Worm (Caenorhabditis elegans) whole organism, young adult: Measurements from ENCODE around the gene rpl-36.A.
A peak's percentile ranks its signal among the peaks of the same experiment; 100 is the strongest.

ENCODE experiments used
- B0035.1 ChIP-seq: sonication (generic microtip); optimal IDR thresholded peaks from 2 replicates; lab custom pipeline; 2016; ENCODE audit warnings: missing genetic modification characterization, mild to moderate bottlenecking, missing compliant biosample characterization, missing genotype, missing genetic modification reagents
- C17E4.6 ChIP-seq: fragments of 200-800 bp; sonication (Bioruptor generic); IDR thresholded peaks from 2 replicates; pipeline ENCODE4 v1.3.6; 2022; ENCODE audit warnings: missing genetic modification reagents, missing genetic modification characterization, missing compliant biosample characterization
- F10E7.11 ChIP-seq: sonication (generic microtip); optimal IDR thresholded peaks from 2 replicates; lab custom pipeline; 2017; ENCODE audit warnings: mild to moderate bottlenecking, missing genetic modification characterization, moderate library complexity, missing compliant biosample characterization
- F55B11.4 ChIP-seq: sonication (generic microtip); optimal IDR thresholded peaks from 2 replicates; lab custom pipeline; 2016; ENCODE audit warnings: missing compliant biosample characterization, missing genetic modification characterization, borderline replicate concordance; ENCODE audit not compliant: insufficient read depth
- K11D2.4 ChIP-seq: fragments of 200-800 bp; sonication (Bioruptor generic); IDR thresholded peaks from 2 replicates; pipeline ENCODE4 v1.3.6; 2022; ENCODE audit warnings: missing genetic modification reagents, missing genetic modification characterization, missing compliant biosample characterization
- Y79H2A.3 ChIP-seq: fragments of 200-800 bp; sonication (Bioruptor generic); conservative IDR thresholded peaks from 2 replicates; pipeline ENCODE4 v1.3.6; 2022; ENCODE audit warnings: missing genetic modification reagents, missing genetic modification characterization, missing compliant biosample characterization
- ama-1 ChIP-seq, 3 experiments: fragments of 150-350 bp in 1 of 3; sonication (generic microtip) in 2 of 3; optimal IDR thresholded peaks; 2 replicates each; lab custom pipeline; 2014 to 2018; ENCODE audit warnings: missing biosample characterization in 2 of 3, missing genetic modification characterization in 2 of 3, missing genetic modification reagents in 2 of 3
- bed-2 ChIP-seq: fragments of 200-800 bp; sonication (Bioruptor generic); IDR thresholded peaks from 2 replicates; pipeline ENCODE4 v1.3.6; 2022; ENCODE audit warnings: missing genetic modification reagents, missing genetic modification characterization, missing compliant biosample characterization
- ceh-100 ChIP-seq: fragments of 200-800 bp; sonication (Bioruptor generic); IDR thresholded peaks from 2 replicates; pipeline ENCODE4 v1.3.6; 2022; ENCODE audit warnings: missing genetic modification reagents, missing genetic modification characterization, missing compliant biosample characterization
- ceh-27 ChIP-seq: fragments of 200-800 bp; sonication (Bioruptor generic); optimal IDR thresholded peaks from 2 replicates; lab custom pipeline; 2018; ENCODE audit warnings: mild to moderate bottlenecking, missing genetic modification characterization, moderate library complexity, missing compliant biosample characterization
- ceh-58 ChIP-seq: fragments of 200-800 bp; sonication (Bioruptor generic); IDR thresholded peaks from 2 replicates; pipeline ENCODE4 v1.3.6; 2022; ENCODE audit warnings: missing genetic modification characterization, missing compliant biosample characterization
- dpff-1 ChIP-seq: sonication (generic microtip); optimal IDR thresholded peaks from 2 replicates; lab custom pipeline; 2017; ENCODE audit warnings: mild to moderate bottlenecking, missing genetic modification characterization, missing compliant biosample characterization
- dpl-1 ChIP-seq: fragments of 150-350 bp; optimal IDR thresholded peaks from 2 replicates; lab custom pipeline; 2014; ENCODE audit warnings: missing biosample characterization, missing genetic modification reagents, missing genetic modification characterization
- efl-1 ChIP-seq: fragments of 150-350 bp; optimal IDR thresholded peaks from 2 replicates; lab custom pipeline; 2014; ENCODE audit warnings: missing biosample characterization, missing genetic modification reagents, missing genetic modification characterization
- egl-18 ChIP-seq: fragments of 200-800 bp; sonication (Bioruptor generic); IDR thresholded peaks from 2 replicates; pipeline ENCODE4 v1.3.6; 2022; ENCODE audit warnings: missing genetic modification reagents, missing genetic modification characterization, missing compliant biosample characterization
- egrh-3 ChIP-seq: fragments of 200-800 bp; sonication (Bioruptor generic); IDR thresholded peaks from 2 replicates; pipeline ENCODE4 v1.3.6; 2022; ENCODE audit warnings: missing genetic modification reagents, missing genetic modification characterization, missing compliant biosample characterization
- ekl-4 ChIP-seq: fragments of 200-800 bp; sonication (Bioruptor generic); IDR thresholded peaks from 2 replicates; pipeline ENCODE4 v1.3.6; 2022; ENCODE audit warnings: missing genetic modification reagents, missing genetic modification characterization, missing compliant biosample characterization
- fkh-3 ChIP-seq: sonication (generic microtip); optimal IDR thresholded peaks from 2 replicates; lab custom pipeline; 2016; ENCODE audit warnings: mild to moderate bottlenecking, missing genetic modification characterization, missing compliant biosample characterization
- gei-17 ChIP-seq: fragments of 200-800 bp; sonication (Bioruptor generic); optimal IDR thresholded peaks from 2 replicates; lab custom pipeline; 2018; ENCODE audit warnings: mild to moderate bottlenecking, missing genetic modification characterization, missing compliant biosample characterization
- hmg-20 ChIP-seq: fragments of 200-800 bp; sonication (Bioruptor generic); IDR thresholded peaks from 2 replicates; pipeline ENCODE4 v1.3.6; 2022; ENCODE audit warnings: missing genetic modification reagents, missing genetic modification characterization, missing compliant biosample characterization
- hrde-1 ChIP-seq: sonication (generic microtip); optimal IDR thresholded peaks from 2 replicates; lab custom pipeline; 2016; ENCODE audit warnings: missing genetic modification characterization, mild to moderate bottlenecking, missing compliant biosample characterization, moderate library complexity, missing genotype, missing genetic modification reagents, borderline replicate concordance
- lag-1 ChIP-seq: fragments of 200-800 bp; sonication (Bioruptor generic); IDR thresholded peaks from 2 replicates; pipeline ENCODE4 v1.3.6; 2022; ENCODE audit warnings: missing genetic modification reagents, missing genetic modification characterization, missing compliant biosample characterization
- let-526 ChIP-seq: fragments of 200-800 bp; sonication (Bioruptor generic); IDR thresholded peaks from 2 replicates; pipeline ENCODE4 v1.3.6; 2022; ENCODE audit warnings: missing genetic modification reagents, missing genetic modification characterization, missing compliant biosample characterization
- let-607 ChIP-seq, 2 experiments: fragments of 200-800 bp in 1 of 2; sonication (Bioruptor generic) in 1 of 2; sonication (generic microtip) in 1 of 2; optimal IDR thresholded peaks; 2 replicates each; lab custom pipeline; 2016 to 2018; ENCODE audit warnings: mild to moderate bottlenecking in 2 of 2, missing compliant biosample characterization in 2 of 2, missing genetic modification characterization in 2 of 2, moderate library complexity in 2 of 2, missing genotype in 1 of 2
- lin-35 ChIP-seq, 3 experiments: fragments of 150-350 bp in 2 of 3; sonication (generic microtip) in 1 of 3; optimal IDR thresholded peaks; 2 replicates each; lab custom pipeline; 2014 to 2018; ENCODE audit warnings: missing biosample characterization in 3 of 3, missing genetic modification characterization in 3 of 3, missing genetic modification reagents in 3 of 3
- lin-40 ChIP-seq: sonication (generic microtip); optimal IDR thresholded peaks from 2 replicates; lab custom pipeline; 2016; ENCODE audit warnings: missing genetic modification characterization, mild to moderate bottlenecking, missing compliant biosample characterization, missing genotype, missing genetic modification reagents
- lin-54 ChIP-seq: fragments of 200-800 bp; sonication (Bioruptor generic); optimal IDR thresholded peaks from 2 replicates; lab custom pipeline; 2018; ENCODE audit warnings: mild to moderate bottlenecking, missing genetic modification characterization, missing compliant biosample characterization
- lsl-1 ChIP-seq: fragments of 200-800 bp; sonication (Bioruptor generic); optimal IDR thresholded peaks from 2 replicates; lab custom pipeline; 2018; ENCODE audit warnings: mild to moderate bottlenecking, missing genetic modification characterization, moderate library complexity, missing compliant biosample characterization
- madf-6 ChIP-seq: fragments of 200-800 bp; sonication (Bioruptor generic); IDR thresholded peaks from 2 replicates; pipeline ENCODE4 v1.3.6; 2022; ENCODE audit warnings: missing genetic modification reagents, missing genetic modification characterization, missing compliant biosample characterization
- madf-8 ChIP-seq: fragments of 200-800 bp; sonication (Bioruptor generic); conservative IDR thresholded peaks from 2 replicates; pipeline ENCODE4 v1.3.6; 2022; ENCODE audit warnings: missing genetic modification reagents, missing genetic modification characterization, missing compliant biosample characterization
- mcd-1 ChIP-seq: fragments of 200-800 bp; sonication (Bioruptor generic); IDR thresholded peaks from 2 replicates; pipeline ENCODE4 v1.3.6; 2022; ENCODE audit warnings: missing genetic modification reagents, missing genetic modification characterization, missing compliant biosample characterization
- mxl-1 ChIP-seq: sonication (generic microtip); optimal IDR thresholded peaks from 2 replicates; lab custom pipeline; 2016; ENCODE audit warnings: missing genetic modification characterization, missing compliant biosample characterization
- nfyb-1 ChIP-seq: fragments of 200-800 bp; sonication (Bioruptor generic); IDR thresholded peaks from 2 replicates; pipeline ENCODE4 v1.3.6; 2022; ENCODE audit warnings: missing genetic modification reagents, missing genetic modification characterization, missing compliant biosample characterization
- tbx-9 ChIP-seq: sonication (generic microtip); optimal IDR thresholded peaks from 2 replicates; lab custom pipeline; 2016; ENCODE audit warnings: borderline replicate concordance, missing genetic modification characterization, inconsistent platforms, missing compliant biosample characterization
- tlf-1 ChIP-seq: fragments of 200-800 bp; sonication (Bioruptor generic); optimal IDR thresholded peaks from 2 replicates; lab custom pipeline; 2018; ENCODE audit warnings: mild to moderate bottlenecking, missing genetic modification characterization, missing compliant biosample characterization
- unc-62 ChIP-seq: fragments of 150-350 bp; optimal IDR thresholded peaks from 2 replicates; lab custom pipeline; 2014; ENCODE audit warnings: missing biosample characterization, missing genetic modification reagents, missing genetic modification characterization
- zfh-2 ChIP-seq: fragments of 200-800 bp; sonication (Bioruptor generic); conservative IDR thresholded peaks from 2 replicates; pipeline ENCODE4 v1.3.6; 2022; ENCODE audit warnings: missing genetic modification reagents, missing genetic modification characterization, missing compliant biosample characterization
- zim-3 ChIP-seq: sonication (generic microtip); optimal IDR thresholded peaks from 2 replicates; lab custom pipeline; 2017; ENCODE audit warnings: mild to moderate bottlenecking, missing genetic modification characterization, moderate library complexity, missing compliant biosample characterization
- ztf-18 ChIP-seq: sonication (generic microtip); optimal IDR thresholded peaks from 2 replicates; lab custom pipeline; 2016; ENCODE audit warnings: missing genotype, mild to moderate bottlenecking, missing genetic modification characterization, missing compliant biosample characterization

rpl-36.A gene

DNA sequence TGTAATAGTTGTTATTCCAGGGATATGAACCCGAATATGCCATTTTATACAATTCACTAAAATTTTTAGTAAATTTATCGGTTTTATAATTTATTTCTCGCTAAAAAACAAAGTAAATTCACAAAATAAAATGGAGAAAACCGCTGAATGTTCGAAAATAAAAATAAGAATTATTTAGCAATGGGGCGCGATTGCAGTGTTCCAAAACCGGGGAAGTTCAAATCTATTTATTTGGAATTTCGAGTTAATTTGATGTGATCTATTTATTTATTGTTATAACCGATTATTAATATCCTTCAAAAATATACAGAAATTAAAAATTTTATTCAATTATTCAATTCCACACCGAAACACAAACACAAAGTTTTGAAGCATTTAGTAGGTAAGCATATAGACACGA lies 35.5 kb upstream of the rpl-36.A start, which contains the start of gene F40F8.11:
Gene F40F8.11, minus strand, starts transcription at position 49 of the 400 bp plus-strand sequence.
- TF ChIP-seq mcd-1 (GFP tag; lab: Robert Waterston, UW) (peak; percentile 82), mxl-1 (tag; lab: Kevin White, UChicago) (no peak), nfyb-1 (GFP tag; lab: Robert Waterston, UW) (no peak), lin-35 (GFP tag; optimal IDR thresholded peaks at IDR 0.05; lab: Kevin White, UChicago) (peak in 1 of 3 experiments; percentile 59), gei-17 (GFP tag; lab: Kevin White, UChicago) (no peak), hrde-1 (tag; lab: Kevin White, UChicago) (no peak), tbx-9 (no peak), egrh-3 (GFP tag; lab: Robert Waterston, UW) (no peak), lin-40 (tag; lab: Kevin White, UChicago) (no peak), fkh-3 (no peak), ekl-4 (no peak), bed-2 (no peak), efl-1 (peak; percentile 65), ceh-100 (GFP tag; lab: Robert Waterston, UW) (no peak), dpl-1 (GFP tag; lab: Kevin White, UChicago) (no peak), zfh-2 (GFP tag; lab: Robert Waterston, UW) (no peak), C17E4.6 (GFP tag; lab: Robert Waterston, UW) (no peak), lin-54 (GFP tag; lab: Kevin White, UChicago) (peak; percentile 55), zim-3 (tag; lab: Kevin White, UChicago) (no peak), ztf-18 (tag; lab: Kevin White, UChicago) (no peak)
- TF ChIP-seq, all 124 proteins: peak for 4

ce11 chrII:11129517-11129916 lies 32.5 kb upstream of the rpl-36.A start, which contains the start of gene F40F8.12:
Gene F40F8.12, plus strand, starts transcription at chrII:11129817.
- no peak for TF ChIP-seq unc-62
- TF ChIP-seq madf-6 = peak; percentile 42; the same call in 1 of the 2 replicates
- no peak for TF ChIP-seq K11D2.4 (GFP tag; lab: Robert Waterston, UW)
- TF ChIP-seq lsl-1 (GFP tag; lab: Kevin White, UChicago) = peak; percentile 54
- TF ChIP-seq dpff-1 (tag; lab: Kevin White, UChicago) = no peak
- TF ChIP-seq B0035.1 (tag; lab: Kevin White, UChicago) = no peak
- TF ChIP-seq ceh-58 (GFP tag; lab: Robert Waterston, UW) = no peak
- TF ChIP-seq let-526 (GFP tag; lab: Robert Waterston, UW) = no peak
- TF ChIP-seq let-607 (tag; optimal IDR thresholded peaks at IDR 0.05; lab: Kevin White, UChicago) = no peak
- TF ChIP-seq egl-18 (GFP tag; lab: Robert Waterston, UW) = no peak
- no peak for TF ChIP-seq Y79H2A.3 (GFP tag; lab: Robert Waterston, UW)
- TF ChIP-seq madf-8 (GFP tag; lab: Robert Waterston, UW) = peak; percentile 45
- TF ChIP-seq F55B11.4 = no peak
- no peak for TF ChIP-seq tlf-1
- no peak for TF ChIP-seq ceh-27
- no peak for TF ChIP-seq lag-1 (GFP tag; lab: Robert Waterston, UW)
- no peak for TF ChIP-seq hmg-20 (GFP tag; lab: Robert Waterston, UW)
- no peak for TF ChIP-seq F10E7.11 (tag; lab: Kevin White, UChicago)
- TF ChIP-seq ama-1 (optimal IDR thresholded peaks at IDR 0.05; lab: Kevin White, UChicago) = no peak
- TF ChIP-seq ama-1 (GFP tag; optimal IDR thresholded peaks at IDR 0.05; lab: Kevin White, UChicago) = no peak
